Worm (Caenorhabditis elegans) whole organism, L4/young adult: ENCODE measurements around the gene dyn-1.

Experiments
- W03F9.2 ChIP-seq: fragments of 150-350 bp; optimal IDR thresholded peaks from 2 replicates; lab custom pipeline; 2014; ENCODE audit warnings: missing biosample characterization, missing genetic modification characterization
- dao-5 ChIP-seq: sonication (generic microtip); optimal IDR thresholded peaks from 2 replicates; lab custom pipeline; 2016; ENCODE audit warnings: missing genotype, missing genetic modification characterization, moderate library complexity, missing compliant biosample characterization
- him-1 ChIP-seq: sonication (generic microtip); optimal IDR thresholded peaks from 2 replicates; lab custom pipeline; 2016; ENCODE audit warnings: missing genotype, missing genetic modification reagents, missing genetic modification characterization, missing compliant biosample characterization

DNA sequence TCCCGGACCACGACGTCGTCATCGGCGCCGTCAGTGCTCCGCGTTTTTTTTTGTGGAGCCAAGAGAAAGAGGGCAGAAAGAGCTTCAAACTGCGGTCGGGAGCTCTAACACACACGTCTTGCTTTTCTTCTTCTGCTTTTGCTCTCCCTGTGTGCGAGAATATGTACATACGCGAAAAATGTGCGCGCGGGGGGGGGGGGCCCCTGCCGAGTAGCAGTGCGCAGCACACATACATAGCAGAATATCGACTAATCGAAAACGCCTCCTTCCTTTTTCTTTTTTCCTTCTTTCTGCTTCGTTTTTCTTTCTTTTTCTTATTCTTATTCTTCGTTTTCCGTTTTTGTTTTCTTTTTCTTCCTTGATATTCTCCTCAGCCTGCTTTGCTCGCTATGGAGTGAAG lies 2.0 kb upstream of the dyn-1 start:
- no peak for TF ChIP-seq W03F9.2 (tag; lab: Kevin White, UChicago)
- no peak for TF ChIP-seq dao-5 (tag; lab: Kevin White, UChicago)
- TF ChIP-seq him-1: peak; percentile 77
